Worm (Caenorhabditis elegans): Measurements from ENCODE around the gene mans-2.
A peak's percentile ranks its signal among the peaks of the same experiment; 100 is the strongest.

Gene mans-2

ce11 chrV:12001747-12002456, 16.6 kb upstream of the mans-2 start, which contains the start of gene gcy-33:
gcy-33 (minus strand) TSS chrV:12001797.
- TF ChIP-seq akir-1 (GFP tag; optimal IDR thresholded peaks at IDR 0.05), result peak; percentile 66
- TF ChIP-seq hmg-1.2 (GFP tag; IDR thresholded peaks at IDR 0.05), result peak; percentile 83
- peak; percentile 81 for TF ChIP-seq nhr-27 (tag; optimal IDR thresholded peaks at IDR 0.05)
- peak; percentile 75 for TF ChIP-seq ztf-18 (tag; optimal IDR thresholded peaks at IDR 0.05)
- peak; percentile 94 for TF ChIP-seq nhr-90 (tag; optimal IDR thresholded peaks at IDR 0.05)
- peak; percentile 90 for TF ChIP-seq egl-44 (GFP tag; IDR thresholded peaks at IDR 0.05)
- peak; percentile 48 for TF ChIP-seq F10E7.11 (tag; optimal IDR thresholded peaks at IDR 0.05)
- peak; percentile 73 for TF ChIP-seq lin-54 (GFP tag; optimal IDR thresholded peaks at IDR 0.05)
- no peak for TF ChIP-seq cebp-1 (GFP tag; IDR thresholded peaks at IDR 0.05)
- peak; percentile 84 for TF ChIP-seq cebp-1 (tag; optimal IDR thresholded peaks at IDR 0.05)
- peak; percentile 67 for TF ChIP-seq attf-3 (GFP tag; conservative IDR thresholded peaks at IDR 0.05)
- TF ChIP-seq F49E8.2 (tag; optimal IDR thresholded peaks at IDR 0.05; ENCODE audit: insufficient read depth), result peak; percentile 59
- TF ChIP-seq sea-2 (GFP tag; IDR thresholded peaks at IDR 0.05), result no peak
- TF ChIP-seq K11D2.4 (GFP tag; IDR thresholded peaks at IDR 0.05), result 0 out of 2 replicates have a peak, but pooled peaks have one; percentile 54
- peak; percentile 73 for TF ChIP-seq mxl-1 (tag; optimal IDR thresholded peaks at IDR 0.05)
- peak; percentile 75 for TF ChIP-seq dpff-1 (tag; optimal IDR thresholded peaks at IDR 0.05)
- TF ChIP-seq nhr-120 (GFP tag; IDR thresholded peaks at IDR 0.05), result 0 out of 2 replicates have a peak, but pooled peaks have one; percentile 67
- peak; percentile 87 for TF ChIP-seq rpc-1 (optimal IDR thresholded peaks at IDR 0.05)
- TF ChIP-seq rpc-1 (tag; optimal IDR thresholded peaks at IDR 0.05), result peak; percentile 88
- peak; percentile 59; the same call in 1 of the 2 replicates for TF ChIP-seq lir-1 (GFP tag; conservative IDR thresholded peaks at IDR 0.05)
- TF ChIP-seq unc-130 (GFP tag; optimal IDR thresholded peaks at IDR 0.05), result peak; percentile 72
- peak; percentile 28; the same call in 1 of the 2 replicates for TF ChIP-seq Y67H2A.10 (GFP tag; conservative IDR thresholded peaks at IDR 0.05)
- TF ChIP-seq ekl-4 (GFP tag; IDR thresholded peaks at IDR 0.05), result peak; percentile 91
- TF ChIP-seq sdz-38 (tag; optimal IDR thresholded peaks at IDR 0.05), result no peak
- TF ChIP-seq nhr-179 (tag; optimal IDR thresholded peaks at IDR 0.05), result peak; percentile 61
- TF ChIP-seq lin-40 (tag; optimal IDR thresholded peaks at IDR 0.05), result peak; percentile 87
- no peak for TF ChIP-seq snpc-4 (GFP tag; optimal IDR thresholded peaks at IDR 0.05)
- peak; percentile 42 to 87 (median 76) for TF ChIP-seq snpc-4 (tag; optimal IDR thresholded peaks at IDR 0.05)
- peak; percentile 77 for TF ChIP-seq gei-17 (GFP tag; optimal IDR thresholded peaks at IDR 0.05)
- TF ChIP-seq hrde-1 (tag; optimal IDR thresholded peaks at IDR 0.05; ENCODE audit: borderline replicate concordance), result peak; percentile 83
- no peak for TF ChIP-seq tbx-9 (tag; optimal IDR thresholded peaks at IDR 0.05; ENCODE audit: borderline replicate concordance)
- peak; percentile 46 for TF ChIP-seq mes-4 (tag; optimal IDR thresholded peaks at IDR 0.05)
- no peak for TF ChIP-seq dpl-1 (GFP tag; optimal IDR thresholded peaks at IDR 0.05)
- TF ChIP-seq madf-10 (tag; optimal IDR thresholded peaks at IDR 0.05), result peak; percentile 89
- TF ChIP-seq efl-1 (GFP tag; optimal IDR thresholded peaks at IDR 0.05), result no peak
- no peak for TF ChIP-seq pha-4 (tag; optimal IDR thresholded peaks at IDR 0.05)
- peak; percentile 41 to 76 for TF ChIP-seq let-607 (tag; optimal IDR thresholded peaks at IDR 0.05)
- TF ChIP-seq ztf-25 (GFP tag; IDR thresholded peaks at IDR 0.05), result peak; percentile 77
- peak; percentile 86 for TF ChIP-seq ceh-27 (GFP tag; optimal IDR thresholded peaks at IDR 0.05)
- TF ChIP-seq xnd-1 (tag; optimal IDR thresholded peaks at IDR 0.05), result no peak
- TF ChIP-seq ceh-100 (GFP tag; IDR thresholded peaks at IDR 0.05), result peak; percentile 79
- TF ChIP-seq hmg-20 (GFP tag; IDR thresholded peaks at IDR 0.05), result peak; percentile 46; the same call in 1 of the 2 replicates
- peak; percentile 96 for TF ChIP-seq ets-4 (GFP tag; optimal IDR thresholded peaks at IDR 0.05)
- TF ChIP-seq rcor-1 (GFP tag; IDR thresholded peaks at IDR 0.05), result peak; percentile 87
- peak; percentile 91 for TF ChIP-seq madf-3 (GFP tag; IDR thresholded peaks at IDR 0.05)
- TF ChIP-seq snpc-3.4 (tag; optimal IDR thresholded peaks at IDR 0.05), result peak; percentile 56
- TF ChIP-seq zim-3 (tag; optimal IDR thresholded peaks at IDR 0.05), result peak; percentile 92
- peak; percentile 92 for TF ChIP-seq lin-26 (GFP tag; IDR thresholded peaks at IDR 0.05)
